Worm (Caenorhabditis elegans) whole organism, L4 larva: ENCODE results near the gene tdo-2.

Experiments used
- F10B5.3 ChIP-seq: sonication (generic microtip); optimal IDR thresholded peaks from 2 replicates; lab custom pipeline; 2016; ENCODE audit warnings: mild to moderate bottlenecking, missing genetic modification characterization, missing compliant biosample characterization
- F37D6.2 ChIP-seq: sonication (generic microtip); optimal IDR thresholded peaks from 2 replicates; lab custom pipeline; 2016; ENCODE audit warnings: mild to moderate bottlenecking, missing genetic modification characterization, missing compliant biosample characterization
- F44E2.7 ChIP-seq: fragments of 200-800 bp; sonication (Bioruptor generic); IDR thresholded peaks from 2 replicates; pipeline ENCODE4 v2.1.2; 2022; ENCODE audit warnings: missing genetic modification characterization, missing compliant biosample characterization
- R02D3.7 ChIP-seq: fragments of 150-350 bp; sonication (generic microtip); optimal IDR thresholded peaks from 3 replicates; lab custom pipeline; 2014; ENCODE audit warnings: missing biosample characterization, missing genetic modification characterization
- T20F7.1 ChIP-seq: fragments of 200-800 bp; sonication (Bioruptor generic); optimal IDR thresholded peaks from 2 replicates; lab custom pipeline; 2018; ENCODE audit warnings: mild to moderate bottlenecking, missing genetic modification characterization, missing compliant biosample characterization
- Y105C5A.15 ChIP-seq: fragments of 200-800 bp; sonication (Bioruptor generic); IDR thresholded peaks from 2 replicates; pipeline ENCODE4 v1.3.6; 2022; ENCODE audit warnings: missing genetic modification characterization, missing compliant biosample characterization
- Y75B8A.6 ChIP-seq: fragments of 200-800 bp; sonication (Bioruptor generic); IDR thresholded peaks from 2 replicates; pipeline ENCODE4 v1.3.6; 2022; ENCODE audit warnings: missing genetic modification reagents, missing genetic modification characterization, missing compliant biosample characterization
- ZK546.5 ChIP-seq, 2 experiments: sonication (generic microtip); optimal IDR thresholded peaks; 2 replicates each; lab custom pipeline; 2017; ENCODE audit warnings: missing biosample characterization in 2 of 2, missing genetic modification characterization in 2 of 2
- aha-1 ChIP-seq: fragments of 150-350 bp; peaks from one replicate; lab custom pipeline; 2014; ENCODE audit warnings: missing biosample characterization, missing genetic modification characterization
- arid-1 ChIP-seq: fragments of 200-800 bp; sonication (Bioruptor generic); conservative IDR thresholded peaks from 2 replicates; pipeline ENCODE4 v1.3.6; 2022; ENCODE audit warnings: missing genetic modification reagents, missing genetic modification characterization, missing compliant biosample characterization
- ceh-20 ChIP-seq: fragments of 200-800 bp; sonication (Bioruptor generic); IDR thresholded peaks from 2 replicates; pipeline ENCODE4 v1.3.6; 2022; ENCODE audit warnings: missing genetic modification reagents, missing genetic modification characterization, missing compliant biosample characterization
- ceh-28 ChIP-seq: fragments of 150-350 bp; optimal IDR thresholded peaks from 2 replicates; lab custom pipeline; 2014; ENCODE audit warnings: missing biosample characterization, missing genetic modification reagents, missing genetic modification characterization
- ceh-82 ChIP-seq: sonication (generic microtip); optimal IDR thresholded peaks from 2 replicates; lab custom pipeline; 2017; ENCODE audit warnings: missing biosample characterization, missing genetic modification characterization
- ctbp-1 ChIP-seq: fragments of 200-800 bp; sonication (Bioruptor generic); IDR thresholded peaks from 2 replicates; pipeline ENCODE4 v1.3.6; 2022; ENCODE audit warnings: missing genetic modification reagents, missing genetic modification characterization, missing compliant biosample characterization
- daf-12 ChIP-seq: fragments of 150-350 bp; optimal IDR thresholded peaks from 2 replicates; lab custom pipeline; 2014; ENCODE audit warnings: missing biosample characterization, missing genetic modification reagents, missing genetic modification characterization
- daf-16 ChIP-seq, 3 experiments: sonication (generic microtip); optimal IDR thresholded peaks; 2 replicates each; lab custom pipeline; 2016 to 2017; ENCODE audit warnings: missing genetic modification characterization in 3 of 3, missing genetic modification reagents in 3 of 3, mild to moderate bottlenecking in 2 of 3, missing compliant biosample characterization in 2 of 3, missing biosample characterization in 1 of 3, moderate library complexity in 1 of 3
- daf-19 ChIP-seq: fragments of 200-800 bp; sonication (Bioruptor generic); conservative IDR thresholded peaks from 2 replicates; pipeline ENCODE4 v1.3.6; 2022; ENCODE audit warnings: missing genetic modification characterization, missing compliant biosample characterization
- daf-8 ChIP-seq: fragments of 200-800 bp; sonication (Bioruptor generic); IDR thresholded peaks from 2 replicates; pipeline ENCODE4 v1.3.6; 2022; ENCODE audit warnings: missing genetic modification characterization, missing compliant biosample characterization
- dpl-1 ChIP-seq: fragments of 150-350 bp; optimal IDR thresholded peaks from 2 replicates; lab custom pipeline; 2014; ENCODE audit warnings: missing biosample characterization, missing genetic modification reagents, missing genetic modification characterization
- egl-27 ChIP-seq: sonication (generic microtip); optimal IDR thresholded peaks from 3 replicates; lab custom pipeline; 2017; ENCODE audit warnings: missing biosample characterization, missing genetic modification reagents, missing genetic modification characterization
- egl-43 ChIP-seq: fragments of 200-800 bp; sonication (Bioruptor generic); IDR thresholded peaks from 2 replicates; pipeline ENCODE4 v1.3.6; 2022; ENCODE audit warnings: missing genetic modification reagents, missing genetic modification characterization, missing compliant biosample characterization
- fos-1 ChIP-seq: fragments of 150-350 bp; optimal IDR thresholded peaks from 2 replicates; lab custom pipeline; 2014; ENCODE audit warnings: missing biosample characterization, missing genetic modification characterization
- hmg-1.1 ChIP-seq: fragments of 200-800 bp; sonication (Bioruptor generic); IDR thresholded peaks from 2 replicates; pipeline ENCODE4 v1.3.6; 2022; ENCODE audit warnings: missing genetic modification reagents, missing genetic modification characterization, missing compliant biosample characterization
- lim-7 ChIP-seq: fragments of 200-800 bp; sonication (Bioruptor generic); IDR thresholded peaks from 2 replicates; pipeline ENCODE4 v1.3.6; 2022; ENCODE audit warnings: missing genetic modification characterization, missing compliant biosample characterization
- lin-1 ChIP-seq: fragments of 200-800 bp; sonication (Bioruptor generic); IDR thresholded peaks from 2 replicates; pipeline ENCODE4 v1.3.6; 2022; ENCODE audit warnings: missing genetic modification reagents, missing genetic modification characterization, missing compliant biosample characterization
- lin-15B ChIP-seq: fragments of 150-350 bp; sonication (generic microtip); optimal IDR thresholded peaks from 3 replicates; lab custom pipeline; 2014; ENCODE audit warnings: missing biosample characterization, missing genetic modification characterization
- lir-3 ChIP-seq: sonication (generic microtip); optimal IDR thresholded peaks from 2 replicates; lab custom pipeline; 2016; ENCODE audit warnings: mild to moderate bottlenecking, missing genetic modification characterization, missing compliant biosample characterization
- mes-2 ChIP-seq: sonication (generic microtip); optimal IDR thresholded peaks from 2 replicates; lab custom pipeline; 2016; ENCODE audit warnings: missing genotype, mild to moderate bottlenecking, missing genetic modification characterization, missing compliant biosample characterization; ENCODE audit not compliant: poor library complexity, severe bottlenecking
- mxl-2 ChIP-seq: fragments of 200-800 bp; sonication (Bioruptor generic); conservative IDR thresholded peaks from 2 replicates; pipeline ENCODE4 v1.3.6; 2022; ENCODE audit warnings: missing genetic modification reagents, missing genetic modification characterization, missing compliant biosample characterization
- nhr-237 ChIP-seq: sonication (generic microtip); optimal IDR thresholded peaks from 2 replicates; lab custom pipeline; 2017; ENCODE audit warnings: missing biosample characterization, missing genetic modification characterization
- nhr-25 ChIP-seq: sonication (generic microtip); optimal IDR thresholded peaks from 2 replicates; lab custom pipeline; 2017; ENCODE audit warnings: missing genetic modification characterization, mild to moderate bottlenecking, missing compliant biosample characterization, antibody characterized with exemption, moderate library complexity, borderline replicate concordance; ENCODE audit not compliant: insufficient read depth
- nhr-41 ChIP-seq: fragments of 200-800 bp; sonication (Bioruptor generic); IDR thresholded peaks from 2 replicates; pipeline ENCODE4 v1.3.6; 2022; ENCODE audit warnings: missing genetic modification reagents, missing genetic modification characterization, missing compliant biosample characterization
- nhr-6 ChIP-seq: fragments of 150-350 bp; optimal IDR thresholded peaks from 2 replicates; lab custom pipeline; 2014; ENCODE audit warnings: missing biosample characterization, missing genetic modification characterization
- pha-4 ChIP-seq, 2 experiments: fragments of 150-350 bp in 1 of 2; fragments of 200-800 bp in 1 of 2; sonication (Bioruptor generic) in 1 of 2; IDR thresholded peaks in 1 of 2; optimal IDR thresholded peaks in 1 of 2; 2 replicates each; pipeline versions ENCODE4 v1.3.6 to Lab custom; 2014 to 2022; ENCODE audit warnings: missing genetic modification characterization in 2 of 2, missing genetic modification reagents in 2 of 2, missing biosample characterization in 1 of 2, missing compliant biosample characterization in 1 of 2
- rbr-2 ChIP-seq: sonication (generic microtip); optimal IDR thresholded peaks from 2 replicates; lab custom pipeline; 2016; ENCODE audit warnings: missing genotype, missing genetic modification characterization, missing compliant biosample characterization
- saeg-2 ChIP-seq: fragments of 200-800 bp; sonication (Bioruptor generic); IDR thresholded peaks from 2 replicates; pipeline ENCODE4 v1.3.6; 2022; ENCODE audit warnings: missing genetic modification reagents, missing genetic modification characterization, missing compliant biosample characterization
- sdz-12 ChIP-seq: fragments of 200-800 bp; sonication (Bioruptor generic); optimal IDR thresholded peaks from 2 replicates; lab custom pipeline; 2018; ENCODE audit warnings: mild to moderate bottlenecking, missing genetic modification characterization, missing compliant biosample characterization
- skn-1 ChIP-seq: fragments of 150-350 bp; optimal IDR thresholded peaks from 2 replicates; lab custom pipeline; 2014; ENCODE audit warnings: missing biosample characterization, missing genetic modification characterization
- spr-1 ChIP-seq: sonication (generic microtip); optimal IDR thresholded peaks from 2 replicates; lab custom pipeline; 2016; ENCODE audit warnings: mild to moderate bottlenecking, missing genetic modification characterization, missing compliant biosample characterization
- spr-3 ChIP-seq: fragments of 200-800 bp; sonication (Bioruptor generic); optimal IDR thresholded peaks from 2 replicates; lab custom pipeline; 2018; ENCODE audit warnings: mild to moderate bottlenecking, missing genetic modification characterization, missing compliant biosample characterization
- tag-97 ChIP-seq: fragments of 200-800 bp; sonication (Bioruptor generic); IDR thresholded peaks from 2 replicates; pipeline ENCODE4 v1.3.6; 2022; ENCODE audit warnings: missing genetic modification characterization, missing compliant biosample characterization
- vab-7 ChIP-seq: fragments of 200-800 bp; sonication (Bioruptor generic); IDR thresholded peaks from 2 replicates; pipeline ENCODE4 v1.3.6; 2022; ENCODE audit warnings: missing genetic modification reagents, missing genetic modification characterization, missing compliant biosample characterization
- zag-1 ChIP-seq: fragments of 150-350 bp; optimal IDR thresholded peaks from 2 replicates; lab custom pipeline; 2014; ENCODE audit warnings: missing biosample characterization, missing genetic modification characterization
- zfp-3 ChIP-seq: fragments of 200-800 bp; sonication (Bioruptor generic); conservative IDR thresholded peaks from 2 replicates; pipeline ENCODE4 v1.3.6; 2022; ENCODE audit warnings: missing genetic modification reagents, missing genetic modification characterization, missing compliant biosample characterization
- zip-11 ChIP-seq: fragments of 200-800 bp; sonication (Bioruptor generic); IDR thresholded peaks from 2 replicates; pipeline ENCODE4 v1.3.6; 2022; ENCODE audit warnings: missing genetic modification characterization, missing compliant biosample characterization

The tdo-2 gene

ce11 chrIII:5925724-5926123 lies 6.0 kb upstream of the tdo-2 start, which contains the start of the genes dnc-2 and bcl-7 (continued):
- TF ChIP-seq nhr-41 (GFP tag; lab: Robert Waterston, UW) (no peak), ctbp-1 (GFP tag; lab: Robert Waterston, UW) (no peak), ceh-82 (tag; lab: Kevin White, UChicago) (no peak), nhr-25 (tag; lab: Kevin White, UChicago) (no peak), hmg-1.1 (GFP tag; lab: Robert Waterston, UW) (0 out of 2 replicates have a peak, but pooled peaks have one; percentile 6), mes-2 (no peak), pha-4 (GFP tag; IDR thresholded peaks at IDR 0.05; lab: Robert Waterston, UW) (no peak), pha-4 (tag; optimal IDR thresholded peaks at IDR 0.05; lab: Kevin White, UChicago) (peak; percentile 51), Y75B8A.6 (GFP tag; lab: Robert Waterston, UW) (no peak), aha-1 (tag; lab: Kevin White, UChicago) (peak; percentile 9), F37D6.2 (no peak), sdz-12 (no peak), rbr-2 (tag; lab: Kevin White, UChicago) (peak; percentile 38), lin-15B (tag; lab: Kevin White, UChicago) (no peak), nhr-6 (peak; percentile 12), egl-43 (no peak), ceh-28 (tag; lab: Kevin White, UChicago) (no peak), T20F7.1 (GFP tag; lab: Kevin White, UChicago) (peak; percentile 23), daf-8 (GFP tag; lab: Robert Waterston, UW) (no peak), ceh-20 (GFP tag; lab: Robert Waterston, UW) (no peak), fos-1 (tag; lab: Kevin White, UChicago) (no peak), F44E2.7 (GFP tag; lab: Robert Waterston, UW) (no peak), daf-19 (no peak), nhr-237 (no peak), daf-16 (GFP tag; optimal IDR thresholded peaks at IDR 0.05; lab: Kevin White, UChicago) (no peak), daf-16 (tag; optimal IDR thresholded peaks at IDR 0.05; lab: Kevin White, UChicago) (peak; percentile 31), lim-7 (GFP tag; lab: Robert Waterston, UW) (no peak), zag-1 (tag; lab: Kevin White, UChicago) (no peak), spr-1 (tag; lab: Kevin White, UChicago) (no peak), vab-7 (GFP tag; lab: Robert Waterston, UW) (no peak), Y105C5A.15 (GFP tag; lab: Robert Waterston, UW) (no peak), lir-3 (no peak), mxl-2 (no peak), saeg-2 (no peak), zip-11 (GFP tag; lab: Robert Waterston, UW) (no peak), daf-12 (tag; lab: Kevin White, UChicago) (no peak), tag-97 (no peak), dpl-1 (GFP tag; lab: Kevin White, UChicago) (peak; percentile 65), F10B5.3 (tag; lab: Kevin White, UChicago) (no peak), arid-1 (GFP tag; lab: Robert Waterston, UW) (no peak), spr-3 (GFP tag; lab: Kevin White, UChicago) (no peak), ZK546.5 (tag; optimal IDR thresholded peaks at IDR 0.05; lab: Kevin White, UChicago) (no peak), zfp-3 (no peak), R02D3.7 (no peak), egl-27 (tag; lab: Kevin White, UChicago) (no peak), lin-1 (GFP tag; lab: Robert Waterston, UW) (no peak), skn-1 (tag; lab: Kevin White, UChicago) (no peak)
